Worm (Caenorhabditis elegans) whole organism, L4 larva: Measurements from ENCODE around the gene C14C10.2.

Experiments used
- R02D3.7 ChIP-seq: fragments of 150-350 bp; sonication (generic microtip); optimal IDR thresholded peaks from 3 replicates; lab custom pipeline; 2014; ENCODE audit warnings: missing biosample characterization, missing genetic modification characterization
- Y48G9A.11 ChIP-seq: fragments of 200-800 bp; sonication (Bioruptor generic); IDR thresholded peaks from 2 replicates; pipeline ENCODE4 v1.3.6; 2022; ENCODE audit warnings: missing genetic modification reagents, missing genetic modification characterization, missing compliant biosample characterization
- ces-1 ChIP-seq: fragments of 150-350 bp; sonication (generic microtip); optimal IDR thresholded peaks from 4 replicates; lab custom pipeline; 2014; ENCODE audit warnings: missing biosample characterization, missing genetic modification reagents, missing genetic modification characterization
- lin-13 ChIP-seq: fragments of 150-350 bp; optimal IDR thresholded peaks from 2 replicates; lab custom pipeline; 2014; ENCODE audit warnings: missing biosample characterization, missing genetic modification reagents, missing genetic modification characterization
- mdl-1 ChIP-seq, 2 experiments: fragments of 150-350 bp in 1 of 2; sonication (generic microtip) in 1 of 2; optimal IDR thresholded peaks; 2 replicates each; lab custom pipeline; 2014 to 2017; ENCODE audit warnings: missing biosample characterization in 2 of 2, missing genetic modification characterization in 2 of 2
- nhr-11 ChIP-seq: fragments of 150-350 bp; optimal IDR thresholded peaks from 2 replicates; lab custom pipeline; 2014; ENCODE audit warnings: missing biosample characterization, missing genetic modification characterization
- pha-4 ChIP-seq, 2 experiments: fragments of 150-350 bp in 1 of 2; fragments of 200-800 bp in 1 of 2; sonication (Bioruptor generic) in 1 of 2; IDR thresholded peaks in 1 of 2; optimal IDR thresholded peaks in 1 of 2; 2 replicates each; pipeline versions ENCODE4 v1.3.6 to Lab custom; 2014 to 2022; ENCODE audit warnings: missing genetic modification characterization in 2 of 2, missing genetic modification reagents in 2 of 2, missing biosample characterization in 1 of 2, missing compliant biosample characterization in 1 of 2
- skn-1 ChIP-seq: fragments of 150-350 bp; optimal IDR thresholded peaks from 2 replicates; lab custom pipeline; 2014; ENCODE audit warnings: missing biosample characterization, missing genetic modification characterization
- snpc-4 ChIP-seq: fragments of 150-350 bp; optimal IDR thresholded peaks from 2 replicates; lab custom pipeline; 2014; ENCODE audit warnings: missing biosample characterization, missing genetic modification characterization
- unc-39 ChIP-seq: sonication (generic microtip); optimal IDR thresholded peaks from 2 replicates; lab custom pipeline; 2017; ENCODE audit warnings: missing biosample characterization, missing genetic modification characterization
- unc-62 ChIP-seq, 3 experiments: fragments of 150-350 bp in 1 of 3; sonication (generic microtip); optimal IDR thresholded peaks in 2 of 3; peaks in 1 of 3; 1 replicate in 1 of 3; 2 replicates in 2 of 3; lab custom pipeline; 2014 to 2017; ENCODE audit warnings: missing biosample characterization in 3 of 3, missing genetic modification characterization in 3 of 3, missing genetic modification reagents in 3 of 3, missing genotype in 1 of 3
- zfp-2 ChIP-seq: sonication (generic microtip); optimal IDR thresholded peaks from 2 replicates; lab custom pipeline; 2016; ENCODE audit warnings: mild to moderate bottlenecking, missing genetic modification characterization, missing compliant biosample characterization

DNA sequence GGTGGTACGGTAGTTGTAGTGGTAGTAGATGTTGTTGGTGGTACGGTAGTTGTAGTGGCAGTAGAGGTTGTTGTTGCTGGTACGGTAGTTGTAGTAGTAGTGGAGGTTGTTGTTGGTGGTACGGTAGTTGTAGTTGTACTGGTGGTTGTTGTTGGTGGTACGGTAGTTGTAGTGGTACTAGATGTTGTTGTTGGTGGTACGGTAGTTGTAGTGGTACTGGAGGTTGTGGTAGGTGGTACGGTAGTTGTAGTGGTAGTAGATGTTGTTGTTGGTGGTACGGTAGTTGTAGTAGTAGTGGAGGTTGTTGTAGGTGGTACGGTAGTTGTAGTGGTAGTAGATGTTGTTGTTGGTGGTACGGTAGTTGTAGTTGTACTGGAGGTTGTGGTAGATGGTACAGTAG, 40.8 kb upstream of the C14C10.2 start:
- TF ChIP-seq mdl-1 (tag; optimal IDR thresholded peaks at IDR 0.05; lab: Kevin White, UChicago), result no peak
- TF ChIP-seq ces-1 (GFP tag; lab: Kevin White, UChicago), result no peak
- no peak for TF ChIP-seq lin-13 (GFP tag; lab: Kevin White, UChicago)
- TF ChIP-seq R02D3.7 (tag; lab: Kevin White, UChicago), result no peak
- no peak for TF ChIP-seq unc-39
- no peak for TF ChIP-seq snpc-4
- no peak for TF ChIP-seq pha-4 (GFP tag; IDR thresholded peaks at IDR 0.05; lab: Robert Waterston, UW)
- TF ChIP-seq pha-4 (tag; optimal IDR thresholded peaks at IDR 0.05; lab: Kevin White, UChicago), result no peak
- TF ChIP-seq unc-62 (GFP tag; optimal IDR thresholded peaks at IDR 0.05 in 1 of 2; lab: Kevin White, UChicago), result no peak
- no peak for TF ChIP-seq unc-62 (tag; optimal IDR thresholded peaks at IDR 0.05; lab: Kevin White, UChicago)
- no peak for TF ChIP-seq zfp-2
- no peak for TF ChIP-seq skn-1 (tag; lab: Kevin White, UChicago)
- TF ChIP-seq nhr-11 (tag; lab: Kevin White, UChicago), result no peak
- TF ChIP-seq Y48G9A.11 (GFP tag; lab: Robert Waterston, UW), result no peak
